Fruit fly (Drosophila melanogaster): ENCODE results near the gene CG34324.

CG34324 gene

DNA sequence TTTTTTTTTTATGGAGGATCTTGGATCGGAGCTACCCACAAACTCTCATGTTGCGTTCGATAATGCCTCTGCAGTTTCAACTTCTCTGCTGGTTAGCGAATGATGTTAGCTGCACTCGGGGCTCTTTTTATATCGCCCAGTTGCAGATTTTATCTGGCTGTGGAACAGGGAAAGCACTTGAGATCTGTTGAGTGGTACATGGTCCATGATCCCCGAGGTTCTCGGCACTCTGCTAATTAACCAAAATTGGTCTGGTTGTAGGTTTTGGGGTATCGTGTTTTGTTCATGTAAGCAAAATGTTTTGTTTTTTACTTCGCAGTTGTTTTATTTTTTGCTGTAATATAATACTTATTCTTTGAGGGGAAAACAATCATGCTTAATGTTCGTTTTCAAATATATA is at the start of gene CG34324:
Gene CG34324 (minus strand): TSS at position 101 of the 400 bp plus-strand sequence.
- TF ChIP-seq kay (GFP tag; ENCODE audit: borderline replicate concordance) (no peak), CG5204 (GFP tag; optimal IDR thresholded peaks at IDR 0.05) (no peak), cnc (optimal IDR thresholded peaks at IDR 0.05) (no peak), pad (GFP tag; optimal IDR thresholded peaks at IDR 0.05) (no peak), CG33017 (tag; optimal IDR thresholded peaks at IDR 0.05) (no peak), CG11617 (GFP tag; optimal IDR thresholded peaks at IDR 0.05) (no peak), ovo (GFP tag; optimal IDR thresholded peaks at IDR 0.05) (no peak), Hr96 (GFP tag; optimal IDR thresholded peaks at IDR 0.05) (no peak), CG1620 (GFP tag; optimal IDR thresholded peaks at IDR 0.05) (no peak), Clk (GFP tag; optimal IDR thresholded peaks at IDR 0.05) (no peak), CG14711 (tag; optimal IDR thresholded peaks at IDR 0.05) (no peak), CG7101 (tag; optimal IDR thresholded peaks at IDR 0.05) (no peak), cic (GFP tag; optimal IDR thresholded peaks at IDR 0.05) (no peak), CG7045 (GFP tag; optimal IDR thresholded peaks at IDR 0.05) (no peak), CG12768 (GFP tag; optimal IDR thresholded peaks at IDR 0.05) (no peak), Mnt (GFP tag; optimal IDR thresholded peaks at IDR 0.05) (no peak)

- TF ChIP-seq CG5204 (GFP tag; optimal IDR thresholded peaks at IDR 0.05), result no peak
- no peak for TF ChIP-seq CG11617 (GFP tag; optimal IDR thresholded peaks at IDR 0.05)
- TF ChIP-seq Crg-1 (GFP tag; optimal IDR thresholded peaks at IDR 0.05), result no peak
These were observed 21.5 kb upstream of the CG34324 start for dm6 chrX:13478994-13479393.

dm6 chrX:13450754-13451153 is 6.7 kb downstream of the CG34324 start:
- TF ChIP-seq CG14711 (tag; optimal IDR thresholded peaks at IDR 0.05) (no peak), CG5204 (GFP tag; optimal IDR thresholded peaks at IDR 0.05) (no peak), bab1 (GFP tag; optimal IDR thresholded peaks at IDR 0.05) (no peak), ovo (GFP tag; optimal IDR thresholded peaks at IDR 0.05) (no peak), CG11617 (GFP tag; optimal IDR thresholded peaks at IDR 0.05) (no peak), pad (GFP tag; optimal IDR thresholded peaks at IDR 0.05) (no peak), cic (GFP tag; optimal IDR thresholded peaks at IDR 0.05) (no peak), kay (GFP tag; ENCODE audit: borderline replicate concordance) (no peak), CG1620 (GFP tag; optimal IDR thresholded peaks at IDR 0.05) (no peak), CG12768 (GFP tag; optimal IDR thresholded peaks at IDR 0.05) (no peak), CG7045 (GFP tag; optimal IDR thresholded peaks at IDR 0.05) (no peak), Clk (GFP tag; optimal IDR thresholded peaks at IDR 0.05) (no peak), Hr96 (GFP tag; optimal IDR thresholded peaks at IDR 0.05) (no peak), tj (GFP tag; optimal IDR thresholded peaks at IDR 0.05) (no peak)

- TF ChIP-seq CG33017 (tag; optimal IDR thresholded peaks at IDR 0.05) (no peak), Crg-1 (GFP tag; optimal IDR thresholded peaks at IDR 0.05) (no peak), CG11617 (GFP tag; optimal IDR thresholded peaks at IDR 0.05) (no peak), bab1 (GFP tag; optimal IDR thresholded peaks at IDR 0.05) (no peak), CG5204 (GFP tag; optimal IDR thresholded peaks at IDR 0.05) (no peak), Clk (GFP tag; optimal IDR thresholded peaks at IDR 0.05) (no peak), cic (GFP tag; optimal IDR thresholded peaks at IDR 0.05) (no peak), tj (GFP tag; optimal IDR thresholded peaks at IDR 0.05) (no peak), pad (GFP tag; optimal IDR thresholded peaks at IDR 0.05) (no peak), Mnt (GFP tag; optimal IDR thresholded peaks at IDR 0.05) (no peak), CG1620 (GFP tag; optimal IDR thresholded peaks at IDR 0.05) (no peak), kay (GFP tag; ENCODE audit: borderline replicate concordance) (no peak), CG12768 (GFP tag; optimal IDR thresholded peaks at IDR 0.05) (no peak), CG7045 (GFP tag; optimal IDR thresholded peaks at IDR 0.05) (no peak), ovo (GFP tag; optimal IDR thresholded peaks at IDR 0.05) (no peak), toe (GFP tag; optimal IDR thresholded peaks at IDR 0.05) (no peak), CG7101 (tag; optimal IDR thresholded peaks at IDR 0.05) (no peak), CG14711 (tag; optimal IDR thresholded peaks at IDR 0.05) (no peak), cnc (optimal IDR thresholded peaks at IDR 0.05) (no peak)
These were observed 10.0 kb downstream of the CG34324 start for dm6 chrX:13447438-13447837.

dm6 chrX:13445695-13446094 is 11.8 kb downstream of the CG34324 start, which contains the start of gene Neto:
Gene Neto (plus strand): TSS chrX:13445903.
- TF ChIP-seq CG5204 (GFP tag; optimal IDR thresholded peaks at IDR 0.05), result no peak
- TF ChIP-seq toe (GFP tag; optimal IDR thresholded peaks at IDR 0.05), result no peak
- TF ChIP-seq Mnt (GFP tag; optimal IDR thresholded peaks at IDR 0.05), result peak; percentile 52
- TF ChIP-seq cic (GFP tag; optimal IDR thresholded peaks at IDR 0.05), result no peak
- no peak for TF ChIP-seq CG11617 (GFP tag; optimal IDR thresholded peaks at IDR 0.05)
- no peak for TF ChIP-seq cnc (optimal IDR thresholded peaks at IDR 0.05)
- no peak for TF ChIP-seq CG12768 (GFP tag; optimal IDR thresholded peaks at IDR 0.05)

DNA sequence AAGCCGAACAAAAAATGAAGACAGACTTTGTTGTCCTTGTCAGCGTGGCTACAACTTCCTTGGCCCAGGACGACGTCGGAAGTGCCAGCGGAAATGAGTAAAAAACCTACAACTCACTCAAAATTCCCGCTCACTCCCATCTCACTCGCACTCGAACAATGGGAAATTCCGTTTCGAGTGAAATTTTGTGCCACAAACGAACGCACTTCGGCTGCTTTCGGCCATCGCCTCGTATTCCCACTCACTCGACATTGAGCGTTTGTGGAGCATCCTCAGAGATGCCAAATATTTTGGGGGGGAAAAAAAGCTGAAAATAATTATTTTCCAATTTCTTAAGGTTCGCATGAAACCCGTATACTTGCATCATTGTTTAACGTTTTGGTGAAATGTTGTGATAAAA is 12.8 kb downstream of the CG34324 start:
- TF ChIP-seq cnc (optimal IDR thresholded peaks at IDR 0.05) (no peak), CG1620 (GFP tag; optimal IDR thresholded peaks at IDR 0.05) (no peak), CG5204 (GFP tag; optimal IDR thresholded peaks at IDR 0.05) (no peak), CG33017 (tag; optimal IDR thresholded peaks at IDR 0.05) (no peak), Clk (GFP tag; optimal IDR thresholded peaks at IDR 0.05) (no peak), pad (GFP tag; optimal IDR thresholded peaks at IDR 0.05) (no peak), cic (GFP tag; optimal IDR thresholded peaks at IDR 0.05) (no peak), CG12768 (GFP tag; optimal IDR thresholded peaks at IDR 0.05) (no peak), tj (GFP tag; optimal IDR thresholded peaks at IDR 0.05) (no peak), ovo (GFP tag; optimal IDR thresholded peaks at IDR 0.05) (no peak), kay (GFP tag; ENCODE audit: borderline replicate concordance) (no peak), Mnt (GFP tag; optimal IDR thresholded peaks at IDR 0.05) (no peak)

DNA sequence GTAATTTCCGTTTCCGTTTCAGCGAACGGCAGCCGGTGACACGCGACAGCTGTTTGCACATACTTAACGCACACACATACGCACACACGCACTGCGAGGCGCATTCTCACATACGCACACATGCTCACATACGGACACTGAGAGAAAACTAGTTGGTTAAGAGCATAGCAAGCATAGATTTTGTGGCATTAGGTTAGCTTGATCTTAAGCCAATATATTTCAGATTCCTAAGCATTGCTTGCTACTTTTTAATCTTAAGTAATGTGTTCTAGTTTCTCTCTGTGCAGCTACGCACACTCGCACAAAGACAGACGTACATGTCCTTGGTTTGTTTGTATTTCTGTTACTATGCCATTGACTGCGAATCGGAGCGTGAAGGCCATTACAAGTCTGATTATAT is 23.4 kb downstream of the CG34324 start:
- no peak for TF ChIP-seq CG1620 (GFP tag; optimal IDR thresholded peaks at IDR 0.05)
- no peak for TF ChIP-seq CG5204 (GFP tag; optimal IDR thresholded peaks at IDR 0.05)
- no peak for TF ChIP-seq bab1 (GFP tag; optimal IDR thresholded peaks at IDR 0.05)
- TF ChIP-seq cnc (optimal IDR thresholded peaks at IDR 0.05), result no peak
- no peak for TF ChIP-seq kay (GFP tag; ENCODE audit: borderline replicate concordance)
- no peak for TF ChIP-seq CG7045 (GFP tag; optimal IDR thresholded peaks at IDR 0.05)
- no peak for TF ChIP-seq CG11617 (GFP tag; optimal IDR thresholded peaks at IDR 0.05)
- TF ChIP-seq Mnt (GFP tag; optimal IDR thresholded peaks at IDR 0.05), result no peak
- TF ChIP-seq CG12768 (GFP tag; optimal IDR thresholded peaks at IDR 0.05), result no peak
- TF ChIP-seq toe (GFP tag; optimal IDR thresholded peaks at IDR 0.05), result no peak
- TF ChIP-seq cic (GFP tag; optimal IDR thresholded peaks at IDR 0.05), result no peak
- TF ChIP-seq ovo (GFP tag; optimal IDR thresholded peaks at IDR 0.05), result no peak
- TF ChIP-seq pad (GFP tag; optimal IDR thresholded peaks at IDR 0.05), result no peak
- no peak for TF ChIP-seq Crg-1 (GFP tag; optimal IDR thresholded peaks at IDR 0.05)
- TF ChIP-seq tj (GFP tag; optimal IDR thresholded peaks at IDR 0.05), result no peak
- no peak for TF ChIP-seq CG14711 (tag; optimal IDR thresholded peaks at IDR 0.05)
- no peak for TF ChIP-seq Clk (GFP tag; optimal IDR thresholded peaks at IDR 0.05)
- TF ChIP-seq CG33017 (tag; optimal IDR thresholded peaks at IDR 0.05), result no peak
- TF ChIP-seq CG7101 (tag; optimal IDR thresholded peaks at IDR 0.05), result no peak

All from whole organism, adult.